Worm (Caenorhabditis elegans): ENCODE measurements around the gene srbc-43.

DNA sequence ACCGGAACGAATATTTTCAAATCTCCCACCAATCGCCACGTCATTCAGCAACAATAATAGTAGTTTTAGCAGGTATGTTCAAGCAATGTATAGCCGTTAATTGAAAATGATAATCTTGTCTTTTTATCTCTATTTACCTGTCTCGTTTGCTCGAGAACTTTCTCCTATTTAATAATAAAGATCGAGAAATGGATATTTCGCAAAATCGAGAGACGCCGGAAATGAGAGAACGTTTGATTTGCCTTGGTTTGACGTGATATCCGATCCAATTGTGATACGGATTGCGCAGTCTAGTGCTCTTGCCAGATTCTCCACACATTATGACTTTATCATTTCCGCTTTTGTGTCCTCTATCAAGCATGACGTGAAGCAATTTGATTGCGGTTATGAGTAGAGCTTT, 16.5 kb downstream of the srbc-43 start:
- TF ChIP-seq elt-3 (tag; optimal IDR thresholded peaks at IDR 0.05) (no peak), skn-1 (tag; optimal IDR thresholded peaks at IDR 0.05) (no peak), lin-39 (tag; optimal IDR thresholded peaks at IDR 0.05) (no peak), snpc-4 (tag; optimal IDR thresholded peaks at IDR 0.05) (no peak), elt-1 (tag; optimal IDR thresholded peaks at IDR 0.05) (no peak), ztf-11 (tag; optimal IDR thresholded peaks at IDR 0.05) (no peak), nhr-237 (tag; optimal IDR thresholded peaks at IDR 0.05) (no peak), alr-1 (tag; optimal IDR thresholded peaks at IDR 0.05) (no peak), C34F6.9 (tag; optimal IDR thresholded peaks at IDR 0.05) (no peak), egl-27 (tag; optimal IDR thresholded peaks at IDR 0.05) (no peak), zag-1 (tag; optimal IDR thresholded peaks at IDR 0.05) (no peak)
